Worm (Caenorhabditis elegans) whole organism, L4 larva: ENCODE measurements around the gene W02B12.13.

ENCODE experiments used
- F10B5.3 ChIP-seq: sonication (generic microtip); optimal IDR thresholded peaks from 2 replicates; lab custom pipeline; 2016; ENCODE audit warnings: mild to moderate bottlenecking, missing genetic modification characterization, missing compliant biosample characterization
- F26F4.8 ChIP-seq: fragments of 200-800 bp; sonication (Bioruptor generic); conservative IDR thresholded peaks from 2 replicates; pipeline ENCODE4 v1.3.6; 2022; ENCODE audit warnings: missing genetic modification characterization, missing compliant biosample characterization
- F44E2.7 ChIP-seq: fragments of 200-800 bp; sonication (Bioruptor generic); IDR thresholded peaks from 2 replicates; pipeline ENCODE4 v2.1.2; 2022; ENCODE audit warnings: missing genetic modification characterization, missing compliant biosample characterization
- F49E8.2 ChIP-seq: sonication (generic microtip); optimal IDR thresholded peaks from 2 replicates; lab custom pipeline; 2016; ENCODE audit warnings: missing compliant biosample characterization, mild to moderate bottlenecking, missing genetic modification characterization, borderline replicate concordance
- R02D3.7 ChIP-seq: fragments of 150-350 bp; sonication (generic microtip); optimal IDR thresholded peaks from 3 replicates; lab custom pipeline; 2014; ENCODE audit warnings: missing biosample characterization, missing genetic modification characterization
- T26A8.4 ChIP-seq: fragments of 200-800 bp; sonication (Bioruptor generic); IDR thresholded peaks from 2 replicates; pipeline ENCODE4 v1.3.6; 2022; ENCODE audit warnings: missing genetic modification characterization, missing compliant biosample characterization
- Y105C5A.15 ChIP-seq: fragments of 200-800 bp; sonication (Bioruptor generic); IDR thresholded peaks from 2 replicates; pipeline ENCODE4 v1.3.6; 2022; ENCODE audit warnings: missing genetic modification characterization, missing compliant biosample characterization
- Y48G9A.11 ChIP-seq: fragments of 200-800 bp; sonication (Bioruptor generic); IDR thresholded peaks from 2 replicates; pipeline ENCODE4 v1.3.6; 2022; ENCODE audit warnings: missing genetic modification reagents, missing genetic modification characterization, missing compliant biosample characterization
- Y5F2A.4 ChIP-seq: fragments of 200-800 bp; sonication (Bioruptor generic); optimal IDR thresholded peaks from 2 replicates; lab custom pipeline; 2018; ENCODE audit warnings: mild to moderate bottlenecking, missing genetic modification characterization, missing compliant biosample characterization
- ZK337.2 ChIP-seq: fragments of 200-800 bp; sonication (Bioruptor generic); IDR thresholded peaks from 2 replicates; pipeline ENCODE4 v1.3.6; 2022; ENCODE audit warnings: missing genetic modification reagents, missing genetic modification characterization, missing compliant biosample characterization
- ZK546.5 ChIP-seq, 2 experiments: sonication (generic microtip); optimal IDR thresholded peaks; 2 replicates each; lab custom pipeline; 2017; ENCODE audit warnings: missing biosample characterization in 2 of 2, missing genetic modification characterization in 2 of 2
- aly-2 ChIP-seq: sonication (generic microtip); optimal IDR thresholded peaks from 2 replicates; lab custom pipeline; 2018; ENCODE audit warnings: missing biosample characterization, missing genetic modification characterization
- attf-4 ChIP-seq: sonication (generic microtip); optimal IDR thresholded peaks from 3 replicates; lab custom pipeline; 2017; ENCODE audit warnings: missing biosample characterization, missing genetic modification characterization
- ceh-82 ChIP-seq: sonication (generic microtip); optimal IDR thresholded peaks from 2 replicates; lab custom pipeline; 2017; ENCODE audit warnings: missing biosample characterization, missing genetic modification characterization
- daf-12 ChIP-seq: fragments of 150-350 bp; optimal IDR thresholded peaks from 2 replicates; lab custom pipeline; 2014; ENCODE audit warnings: missing biosample characterization, missing genetic modification reagents, missing genetic modification characterization
- daf-19 ChIP-seq: fragments of 200-800 bp; sonication (Bioruptor generic); conservative IDR thresholded peaks from 2 replicates; pipeline ENCODE4 v1.3.6; 2022; ENCODE audit warnings: missing genetic modification characterization, missing compliant biosample characterization
- daf-8 ChIP-seq: fragments of 200-800 bp; sonication (Bioruptor generic); IDR thresholded peaks from 2 replicates; pipeline ENCODE4 v1.3.6; 2022; ENCODE audit warnings: missing genetic modification characterization, missing compliant biosample characterization
- dmd-6 ChIP-seq: fragments of 200-800 bp; sonication (Bioruptor generic); IDR thresholded peaks from 2 replicates; pipeline ENCODE4 v1.3.6; 2022; ENCODE audit warnings: missing genetic modification reagents, missing genetic modification characterization, missing compliant biosample characterization
- dmd-8 ChIP-seq: fragments of 200-800 bp; sonication (Bioruptor generic); IDR thresholded peaks from 2 replicates; pipeline ENCODE4 v1.3.6; 2022; ENCODE audit warnings: missing genetic modification characterization, missing compliant biosample characterization
- dve-1 ChIP-seq: sonication (generic microtip); optimal IDR thresholded peaks from 2 replicates; lab custom pipeline; 2017; ENCODE audit warnings: antibody characterized with exemption, mild to moderate bottlenecking, missing genetic modification characterization, missing compliant biosample characterization; ENCODE audit not compliant: insufficient read depth
- egl-27 ChIP-seq: sonication (generic microtip); optimal IDR thresholded peaks from 3 replicates; lab custom pipeline; 2017; ENCODE audit warnings: missing biosample characterization, missing genetic modification reagents, missing genetic modification characterization
- fos-1 ChIP-seq: fragments of 150-350 bp; optimal IDR thresholded peaks from 2 replicates; lab custom pipeline; 2014; ENCODE audit warnings: missing biosample characterization, missing genetic modification characterization
- hlh-30 ChIP-seq: sonication (generic microtip); optimal IDR thresholded peaks from 2 replicates; lab custom pipeline; 2017; ENCODE audit warnings: antibody characterized with exemption, mild to moderate bottlenecking, missing genetic modification characterization, missing compliant biosample characterization; ENCODE audit not compliant: insufficient read depth
- lin-1 ChIP-seq: fragments of 200-800 bp; sonication (Bioruptor generic); IDR thresholded peaks from 2 replicates; pipeline ENCODE4 v1.3.6; 2022; ENCODE audit warnings: missing genetic modification reagents, missing genetic modification characterization, missing compliant biosample characterization
- lin-13 ChIP-seq: fragments of 150-350 bp; optimal IDR thresholded peaks from 2 replicates; lab custom pipeline; 2014; ENCODE audit warnings: missing biosample characterization, missing genetic modification reagents, missing genetic modification characterization
- lin-15B ChIP-seq: fragments of 150-350 bp; sonication (generic microtip); optimal IDR thresholded peaks from 3 replicates; lab custom pipeline; 2014; ENCODE audit warnings: missing biosample characterization, missing genetic modification characterization
- lin-29 ChIP-seq: fragments of 200-800 bp; sonication (Bioruptor generic); IDR thresholded peaks from 2 replicates; pipeline ENCODE4 v1.3.6; 2022; ENCODE audit warnings: missing genetic modification reagents, missing genetic modification characterization, missing compliant biosample characterization
- lin-38 ChIP-seq: fragments of 200-800 bp; sonication (Bioruptor generic); IDR thresholded peaks from 2 replicates; pipeline ENCODE4 v1.3.6; 2022; ENCODE audit warnings: missing genetic modification reagents, missing genetic modification characterization, missing compliant biosample characterization
- lir-3 ChIP-seq: sonication (generic microtip); optimal IDR thresholded peaks from 2 replicates; lab custom pipeline; 2016; ENCODE audit warnings: mild to moderate bottlenecking, missing genetic modification characterization, missing compliant biosample characterization
- lsy-2 ChIP-seq, 2 experiments: fragments of 150-350 bp in 1 of 2; sonication (generic microtip) in 1 of 2; optimal IDR thresholded peaks; 2 replicates each; lab custom pipeline; 2014 to 2017; ENCODE audit warnings: missing biosample characterization in 2 of 2, missing genetic modification characterization in 2 of 2
- madf-5 ChIP-seq, 2 experiments: fragments of 200-800 bp; sonication (Bioruptor generic); IDR thresholded peaks; 2 replicates each; pipeline ENCODE4 v1.3.6; 2022; ENCODE audit warnings: missing compliant biosample characterization in 2 of 2, missing genetic modification characterization in 2 of 2
- mdl-1 ChIP-seq, 2 experiments: fragments of 150-350 bp in 1 of 2; sonication (generic microtip) in 1 of 2; optimal IDR thresholded peaks; 2 replicates each; lab custom pipeline; 2014 to 2017; ENCODE audit warnings: missing biosample characterization in 2 of 2, missing genetic modification characterization in 2 of 2
- mes-2 ChIP-seq: sonication (generic microtip); optimal IDR thresholded peaks from 2 replicates; lab custom pipeline; 2016; ENCODE audit warnings: missing genotype, mild to moderate bottlenecking, missing genetic modification characterization, missing compliant biosample characterization; ENCODE audit not compliant: poor library complexity, severe bottlenecking
- mxl-3 ChIP-seq: fragments of 200-800 bp; sonication (Bioruptor generic); optimal IDR thresholded peaks from 2 replicates; lab custom pipeline; 2018; ENCODE audit warnings: mild to moderate bottlenecking, missing genetic modification characterization, missing compliant biosample characterization
- nhr-11 ChIP-seq: fragments of 150-350 bp; optimal IDR thresholded peaks from 2 replicates; lab custom pipeline; 2014; ENCODE audit warnings: missing biosample characterization, missing genetic modification characterization
- nhr-111 ChIP-seq: fragments of 200-800 bp; sonication (Bioruptor generic); optimal IDR thresholded peaks from 2 replicates; lab custom pipeline; 2018; ENCODE audit warnings: mild to moderate bottlenecking, missing genetic modification characterization, missing compliant biosample characterization
- nhr-28 ChIP-seq: fragments of 150-350 bp; optimal IDR thresholded peaks from 2 replicates; lab custom pipeline; 2014; ENCODE audit warnings: missing biosample characterization, missing genetic modification characterization
- nhr-76 ChIP-seq: fragments of 150-350 bp; optimal IDR thresholded peaks from 2 replicates; lab custom pipeline; 2014; ENCODE audit warnings: missing biosample characterization, missing genetic modification characterization
- nhr-77 ChIP-seq: fragments of 150-350 bp; optimal IDR thresholded peaks from 2 replicates; lab custom pipeline; 2014; ENCODE audit warnings: missing biosample characterization, missing genetic modification characterization
- pha-4 ChIP-seq, 2 experiments: fragments of 150-350 bp in 1 of 2; fragments of 200-800 bp in 1 of 2; sonication (Bioruptor generic) in 1 of 2; IDR thresholded peaks in 1 of 2; optimal IDR thresholded peaks in 1 of 2; 2 replicates each; pipeline versions ENCODE4 v1.3.6 to Lab custom; 2014 to 2022; ENCODE audit warnings: missing genetic modification characterization in 2 of 2, missing genetic modification reagents in 2 of 2, missing biosample characterization in 1 of 2, missing compliant biosample characterization in 1 of 2
- pqm-1 ChIP-seq: sonication (generic microtip); optimal IDR thresholded peaks from 2 replicates; lab custom pipeline; 2017; ENCODE audit warnings: missing biosample characterization, missing genetic modification characterization
- saeg-2 ChIP-seq: fragments of 200-800 bp; sonication (Bioruptor generic); IDR thresholded peaks from 2 replicates; pipeline ENCODE4 v1.3.6; 2022; ENCODE audit warnings: missing genetic modification reagents, missing genetic modification characterization, missing compliant biosample characterization
- skn-1 ChIP-seq: fragments of 150-350 bp; optimal IDR thresholded peaks from 2 replicates; lab custom pipeline; 2014; ENCODE audit warnings: missing biosample characterization, missing genetic modification characterization
- snpc-4 ChIP-seq: fragments of 150-350 bp; optimal IDR thresholded peaks from 2 replicates; lab custom pipeline; 2014; ENCODE audit warnings: missing biosample characterization, missing genetic modification characterization
- spr-1 ChIP-seq: sonication (generic microtip); optimal IDR thresholded peaks from 2 replicates; lab custom pipeline; 2016; ENCODE audit warnings: mild to moderate bottlenecking, missing genetic modification characterization, missing compliant biosample characterization
- spr-3 ChIP-seq: fragments of 200-800 bp; sonication (Bioruptor generic); optimal IDR thresholded peaks from 2 replicates; lab custom pipeline; 2018; ENCODE audit warnings: mild to moderate bottlenecking, missing genetic modification characterization, missing compliant biosample characterization
- tra-1 ChIP-seq: fragments of 200-800 bp; sonication (Bioruptor generic); IDR thresholded peaks from 2 replicates; pipeline ENCODE4 v1.3.6; 2022; ENCODE audit warnings: missing genetic modification reagents, missing genetic modification characterization, missing compliant biosample characterization
- unc-130 ChIP-seq: sonication (generic microtip); optimal IDR thresholded peaks from 2 replicates; lab custom pipeline; 2016; ENCODE audit warnings: missing genetic modification reagents, missing genetic modification characterization, missing compliant biosample characterization
- unc-62 ChIP-seq, 3 experiments: fragments of 150-350 bp in 1 of 3; sonication (generic microtip); optimal IDR thresholded peaks in 2 of 3; peaks in 1 of 3; 1 replicate in 1 of 3; 2 replicates in 2 of 3; lab custom pipeline; 2014 to 2017; ENCODE audit warnings: missing biosample characterization in 3 of 3, missing genetic modification characterization in 3 of 3, missing genetic modification reagents in 3 of 3, missing genotype in 1 of 3
- zfp-2 ChIP-seq: sonication (generic microtip); optimal IDR thresholded peaks from 2 replicates; lab custom pipeline; 2016; ENCODE audit warnings: mild to moderate bottlenecking, missing genetic modification characterization, missing compliant biosample characterization
- zip-11 ChIP-seq: fragments of 200-800 bp; sonication (Bioruptor generic); IDR thresholded peaks from 2 replicates; pipeline ENCODE4 v1.3.6; 2022; ENCODE audit warnings: missing genetic modification characterization, missing compliant biosample characterization
- ztf-11 ChIP-seq: fragments of 150-350 bp; optimal IDR thresholded peaks from 2 replicates; lab custom pipeline; 2014; ENCODE audit warnings: missing biosample characterization, missing genetic modification characterization

Gene W02B12.13

ce11 chrII:11472542-11472941, 27.5 kb downstream of the W02B12.13 start (continued):
- no peak for TF ChIP-seq nhr-11 (tag; lab: Kevin White, UChicago)
- no peak for TF ChIP-seq Y48G9A.11 (GFP tag; lab: Robert Waterston, UW)
- TF ChIP-seq snpc-4 (tag; lab: Kevin White, UChicago), result no peak
- TF ChIP-seq unc-62 (GFP tag; optimal IDR thresholded peaks at IDR 0.05 in 1 of 2; lab: Kevin White, UChicago), result no peak
- TF ChIP-seq unc-62 (tag; optimal IDR thresholded peaks at IDR 0.05; lab: Kevin White, UChicago), result no peak
- no peak for TF ChIP-seq lin-29
- TF ChIP-seq dve-1 (tag; lab: Kevin White, UChicago), result peak; percentile 64
- no peak for TF ChIP-seq F10B5.3 (tag; lab: Kevin White, UChicago)
- TF ChIP-seq mes-2 (tag; lab: Kevin White, UChicago), result no peak
- peak in 1 of 2 experiments; percentile 56 for TF ChIP-seq lsy-2 (tag; optimal IDR thresholded peaks at IDR 0.05; lab: Kevin White, UChicago)
- TF ChIP-seq lin-38 (GFP tag; lab: Robert Waterston, UW), result no peak
- TF ChIP-seq dmd-6 (GFP tag; lab: Robert Waterston, UW), result peak; percentile 85
- TF ChIP-seq mdl-1 (tag; optimal IDR thresholded peaks at IDR 0.05; lab: Kevin White, UChicago), result peak; percentile 14 to 83
- TF ChIP-seq T26A8.4 (GFP tag; lab: Robert Waterston, UW), result no peak
- peak; percentile 71 for TF ChIP-seq pqm-1 (tag; lab: Kevin White, UChicago)
- TF ChIP-seq ZK546.5 (tag; optimal IDR thresholded peaks at IDR 0.05; lab: Kevin White, UChicago), result no peak
- no peak for TF ChIP-seq Y105C5A.15 (GFP tag; lab: Robert Waterston, UW)
- TF ChIP-seq aly-2 (tag; lab: Kevin White, UChicago), result no peak
- no peak for TF ChIP-seq R02D3.7 (tag; lab: Kevin White, UChicago)
- TF ChIP-seq nhr-77 (tag; lab: Kevin White, UChicago), result no peak
- no peak for TF ChIP-seq saeg-2
- TF ChIP-seq lin-15B (tag; lab: Kevin White, UChicago), result no peak
- TF ChIP-seq Y5F2A.4 (GFP tag; lab: Kevin White, UChicago), result no peak
- no peak for TF ChIP-seq skn-1 (tag; lab: Kevin White, UChicago)
- TF ChIP-seq hlh-30, result peak; percentile 71
- TF ChIP-seq pha-4 (GFP tag; IDR thresholded peaks at IDR 0.05; lab: Robert Waterston, UW), result no peak
- TF ChIP-seq pha-4 (tag; optimal IDR thresholded peaks at IDR 0.05; lab: Kevin White, UChicago), result no peak
- no peak for TF ChIP-seq daf-19 (GFP tag; lab: Robert Waterston, UW)
- no peak for TF ChIP-seq egl-27
- no peak for TF ChIP-seq ZK337.2 (GFP tag; lab: Robert Waterston, UW)
- no peak for TF ChIP-seq spr-1 (tag; lab: Kevin White, UChicago)
- no peak for TF ChIP-seq unc-130 (GFP tag; lab: Kevin White, UChicago)
- no peak for TF ChIP-seq daf-12 (tag; lab: Kevin White, UChicago)
- TF ChIP-seq fos-1 (tag; lab: Kevin White, UChicago), result no peak
- peak; percentile 98 for TF ChIP-seq mxl-3 (GFP tag; lab: Kevin White, UChicago)
- no peak for TF ChIP-seq dmd-8
- TF ChIP-seq nhr-28 (tag; lab: Kevin White, UChicago), result peak; percentile 91
- no peak for TF ChIP-seq zfp-2
- TF ChIP-seq F44E2.7 (GFP tag; lab: Robert Waterston, UW), result no peak
- TF ChIP-seq F26F4.8, result no peak
- no peak for TF ChIP-seq daf-8 (GFP tag; lab: Robert Waterston, UW)
- TF ChIP-seq attf-4 (tag; lab: Kevin White, UChicago), result no peak
- no peak for TF ChIP-seq zip-11 (GFP tag; lab: Robert Waterston, UW)
- no peak for TF ChIP-seq ztf-11
- no peak for TF ChIP-seq spr-3
- TF ChIP-seq ceh-82 (tag; lab: Kevin White, UChicago), result no peak
- no peak for TF ChIP-seq nhr-76 (tag; lab: Kevin White, UChicago)
- no peak for TF ChIP-seq F49E8.2
- TF ChIP-seq tra-1 (GFP tag; lab: Robert Waterston, UW), result no peak
- no peak for TF ChIP-seq nhr-111 (GFP tag; lab: Kevin White, UChicago)
- TF ChIP-seq madf-5 (GFP tag; IDR thresholded peaks at IDR 0.05; lab: Robert Waterston, UW), result no peak
- no peak for TF ChIP-seq lir-3
- TF ChIP-seq lin-13 (GFP tag; lab: Kevin White, UChicago), result no peak
- TF ChIP-seq lin-1, result no peak
